Worm (Caenorhabditis elegans): Measurements from ENCODE around the gene K04C1.5.
A peak's percentile ranks its signal among the peaks of the same experiment; 100 is the strongest.

- no peak for TF ChIP-seq pha-4 (GFP tag; IDR thresholded peaks at IDR 0.05)
- no peak for TF ChIP-seq pha-4 (tag; optimal IDR thresholded peaks at IDR 0.05)
- TF ChIP-seq pqm-1 (tag; optimal IDR thresholded peaks at IDR 0.05) = no peak
- TF ChIP-seq unc-62 (GFP tag; optimal IDR thresholded peaks at IDR 0.05 in 1 of 2) = peak in 1 of 2 experiments; percentile 47
- TF ChIP-seq unc-62 (tag; optimal IDR thresholded peaks at IDR 0.05) = no peak
- peak; percentile 26 for TF ChIP-seq dve-1 (tag; optimal IDR thresholded peaks at IDR 0.05; ENCODE audit: insufficient read depth)
- no peak for TF ChIP-seq rbr-2 (tag; optimal IDR thresholded peaks at IDR 0.05)
- no peak for TF ChIP-seq ZK546.5 (tag; optimal IDR thresholded peaks at IDR 0.05)
- TF ChIP-seq lin-13 (GFP tag; optimal IDR thresholded peaks at IDR 0.05) = no peak
- no peak for TF ChIP-seq mes-2 (tag; optimal IDR thresholded peaks at IDR 0.05; ENCODE audit: poor library complexity, severe bottlenecking)
- TF ChIP-seq nhr-76 (tag; optimal IDR thresholded peaks at IDR 0.05) = no peak
These were observed 34.5 kb upstream of the K04C1.5 start for ce11 chrX:14213314-14213713.

Data from whole organism, L4 larva.